Worm (Caenorhabditis elegans) whole organism, early embryonic: ENCODE measurements around the gene arrd-17.

Source experiments
- F13C5.2 ChIP-seq: sonication (generic microtip); optimal IDR thresholded peaks from 2 replicates; lab custom pipeline; 2017; ENCODE audit warnings: mild to moderate bottlenecking, missing genetic modification characterization, inconsistent platforms, missing compliant biosample characterization
- ama-1 ChIP-seq: fragments of 150-350 bp; optimal IDR thresholded peaks from 2 replicates; lab custom pipeline; 2014
- ceh-36 ChIP-seq: sonication (generic microtip); optimal IDR thresholded peaks from 2 replicates; lab custom pipeline; 2016; ENCODE audit warnings: missing genetic modification characterization, inconsistent platforms, missing compliant biosample characterization
- flt-1 ChIP-seq: fragments of 200-800 bp; sonication (Bioruptor generic); IDR thresholded peaks from 2 replicates; pipeline ENCODE4 v1.3.6; 2022; ENCODE audit warnings: missing genetic modification characterization, missing compliant biosample characterization
- hmbx-1 ChIP-seq: sonication (generic microtip); optimal IDR thresholded peaks from 2 replicates; lab custom pipeline; 2016; ENCODE audit warnings: mild to moderate bottlenecking, missing genetic modification characterization, missing compliant biosample characterization
- hmg-4 ChIP-seq: fragments of 200-800 bp; sonication (Bioruptor generic); optimal IDR thresholded peaks from 2 replicates; lab custom pipeline; 2018; ENCODE audit warnings: mild to moderate bottlenecking, missing genetic modification characterization, missing compliant biosample characterization
- hnd-1 ChIP-seq: sonication (generic microtip); optimal IDR thresholded peaks from 2 replicates; lab custom pipeline; 2016; ENCODE audit warnings: missing genetic modification characterization, missing compliant biosample characterization
- pes-1 ChIP-seq: fragments of 200-800 bp; sonication (Bioruptor generic); IDR thresholded peaks from 2 replicates; pipeline ENCODE4 v1.3.6; 2022; ENCODE audit warnings: missing genetic modification reagents, missing genetic modification characterization, missing compliant biosample characterization
- sea-1 ChIP-seq: fragments of 200-800 bp; sonication (Bioruptor generic); conservative IDR thresholded peaks from 2 replicates; pipeline ENCODE4 v1.3.6; 2022; ENCODE audit warnings: missing genetic modification characterization, missing compliant biosample characterization
- tbx-11 ChIP-seq: fragments of 200-800 bp; sonication (Bioruptor generic); IDR thresholded peaks from 2 replicates; pipeline ENCODE4 v1.3.6; 2022; ENCODE audit warnings: missing genetic modification characterization, missing compliant biosample characterization
- tbx-37 ChIP-seq: fragments of 200-800 bp; sonication (Bioruptor generic); conservative IDR thresholded peaks from 2 replicates; pipeline ENCODE4 v1.3.6; 2022; ENCODE audit warnings: missing genetic modification reagents, missing genetic modification characterization, missing compliant biosample characterization
- tra-4 ChIP-seq: sonication (generic microtip); optimal IDR thresholded peaks from 2 replicates; lab custom pipeline; 2017; ENCODE audit warnings: missing genetic modification characterization, missing compliant biosample characterization

DNA sequence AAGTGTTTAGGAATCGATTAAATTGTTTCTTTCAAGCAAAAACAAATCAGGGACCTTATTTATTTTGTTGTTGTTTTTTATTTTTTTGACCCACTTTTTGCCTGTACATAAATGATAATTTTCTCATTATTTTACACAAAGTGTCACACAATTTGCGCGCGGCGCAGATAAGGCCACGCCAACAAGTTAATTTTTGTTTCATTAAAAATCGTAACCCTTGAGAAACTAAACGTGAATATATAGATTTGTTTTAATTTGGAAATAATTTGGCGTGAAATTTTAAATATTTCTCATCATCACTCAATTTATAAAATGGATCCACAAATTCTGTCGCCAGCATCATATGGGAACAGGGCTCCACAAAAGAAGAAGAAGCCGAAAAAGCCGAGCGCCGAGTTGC lies 50.1 kb downstream of the arrd-17 start, which contains the start of gene T05D4.5:
- TF ChIP-seq hnd-1 (no peak), ama-1 (no peak), sea-1 (GFP tag; lab: Robert Waterston, UW) (no peak), tbx-37 (GFP tag; lab: Robert Waterston, UW) (no peak), tra-4 (tag; lab: Kevin White, UChicago) (no peak), pes-1 (GFP tag; lab: Robert Waterston, UW) (no peak), ceh-36 (tag; lab: Kevin White, UChicago) (no peak), flt-1 (GFP tag; lab: Robert Waterston, UW) (no peak), F13C5.2 (tag; lab: Kevin White, UChicago) (no peak), tbx-11 (GFP tag; lab: Robert Waterston, UW) (no peak), hmbx-1 (tag; lab: Kevin White, UChicago) (no peak), hmg-4 (GFP tag; lab: Kevin White, UChicago) (no peak)
